Fruit fly (Drosophila melanogaster): Measurements from ENCODE around the gene CG2694.

Gene CG2694

DNA sequence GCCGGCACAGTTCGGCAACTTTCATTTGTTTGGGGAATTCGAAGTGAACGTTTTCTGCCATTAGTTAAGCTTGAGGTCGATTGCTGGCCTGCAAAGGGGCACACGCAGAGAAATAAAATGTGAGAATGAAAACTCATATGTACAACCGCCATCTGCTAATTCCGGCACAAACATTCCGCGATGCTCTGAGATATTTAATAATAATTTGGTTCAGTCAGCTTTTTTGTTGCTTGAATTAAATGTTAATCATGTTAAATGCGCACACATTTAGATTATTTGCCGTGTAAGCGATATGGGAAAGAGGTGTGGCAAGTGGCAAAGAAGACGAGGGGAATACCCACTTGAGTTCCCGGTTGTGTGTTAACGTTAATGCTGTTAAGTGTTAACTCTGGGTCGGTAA, 43.5 kb downstream of the CG2694 start:
- no peak for TF ChIP-seq Dref (GFP tag; IDR thresholded peaks at IDR 0.05)
- TF ChIP-seq CG2678 (tag; optimal IDR thresholded peaks at IDR 0.05) = peak; percentile 52
- no peak for TF ChIP-seq CG4854 (GFP tag; optimal IDR thresholded peaks at IDR 0.05)
- TF ChIP-seq slbo (GFP tag; IDR thresholded peaks at IDR 0.05) = peak; percentile 45
- TF ChIP-seq CG12071 (GFP tag; optimal IDR thresholded peaks at IDR 0.05) = no peak
- peak; percentile 2 for TF ChIP-seq tin (GFP tag; optimal IDR thresholded peaks at IDR 0.05)
- TF ChIP-seq gcm2 (GFP tag; optimal IDR thresholded peaks at IDR 0.05) = no peak
- TF ChIP-seq gt (GFP tag; IDR thresholded peaks at IDR 0.05) = no peak
- TF ChIP-seq Rfx (GFP tag; IDR thresholded peaks at IDR 0.05) = peak; percentile 40
- no peak for TF ChIP-seq ro (GFP tag; IDR thresholded peaks at IDR 0.05)
- TF ChIP-seq schlank (tag; optimal IDR thresholded peaks at IDR 0.05) = no peak
- peak; percentile 1 for TF ChIP-seq CG17802 (tag; optimal IDR thresholded peaks at IDR 0.05)
- no peak for TF ChIP-seq CG9215 (GFP tag; IDR thresholded peaks at IDR 0.05)
- TF ChIP-seq jumu (GFP tag; optimal IDR thresholded peaks at IDR 0.05) = no peak
- TF ChIP-seq E2f2 (GFP tag; IDR thresholded peaks at IDR 0.05) = no peak
- peak; percentile 14 for TF ChIP-seq oc (tag; optimal IDR thresholded peaks at IDR 0.05)
- no peak for TF ChIP-seq CG4282 (GFP tag; optimal IDR thresholded peaks at IDR 0.05)
- TF ChIP-seq CG3407 (GFP tag; optimal IDR thresholded peaks at IDR 0.05) = no peak
- no peak for TF ChIP-seq Lhr (GFP tag; optimal IDR thresholded peaks at IDR 0.05)
- no peak for TF ChIP-seq HLH54F (GFP tag; optimal IDR thresholded peaks at IDR 0.05)
- TF ChIP-seq Fer1 (GFP tag; optimal IDR thresholded peaks at IDR 0.05) = no peak
- TF ChIP-seq klu (GFP tag; IDR thresholded peaks at IDR 0.05) = no peak
- TF ChIP-seq CG11723 (GFP tag; optimal IDR thresholded peaks at IDR 0.05) = no peak
- no peak for TF ChIP-seq Opbp (GFP tag; IDR thresholded peaks at IDR 0.05; ENCODE audit: partially characterized antibody)
- no peak for TF ChIP-seq Awh (GFP tag; IDR thresholded peaks at IDR 0.05)
- peak in 1 of 2 experiments; percentile 5 for TF ChIP-seq chif (GFP tag; optimal IDR thresholded peaks at IDR 0.05)
- no peak for TF ChIP-seq CG3838 (GFP tag; optimal IDR thresholded peaks at IDR 0.05)
- TF ChIP-seq MTF-1 (GFP tag; optimal IDR thresholded peaks at IDR 0.05; ENCODE audit: borderline replicate concordance) = no peak
- TF ChIP-seq pho (GFP tag; optimal IDR thresholded peaks at IDR 0.05) = no peak
- no peak for TF ChIP-seq cwo (GFP tag; optimal IDR thresholded peaks at IDR 0.05)
- no peak for TF ChIP-seq CrebB (tag; optimal IDR thresholded peaks at IDR 0.05)
- no peak for TF ChIP-seq Hmx (GFP tag; optimal IDR thresholded peaks at IDR 0.05)
- TF ChIP-seq D (optimal IDR thresholded peaks at IDR 0.05) = no peak
- TF ChIP-seq D (GFP tag; optimal IDR thresholded peaks at IDR 0.05) = peak; percentile 5
- TF ChIP-seq CG2116 (GFP tag; optimal IDR thresholded peaks at IDR 0.05) = no peak
- no peak for TF ChIP-seq grn (GFP tag; optimal IDR thresholded peaks at IDR 0.05)
- no peak for TF ChIP-seq aop (GFP tag; IDR thresholded peaks at IDR 0.05)
- peak in 1 of 2 experiments; percentile 35 for TF ChIP-seq bsh (GFP tag; optimal IDR thresholded peaks at IDR 0.05)
- TF ChIP-seq yki (optimal IDR thresholded peaks at IDR 0.05) = no peak
- TF ChIP-seq E2f1 (GFP tag; IDR thresholded peaks at IDR 0.05) = no peak
- TF ChIP-seq ind (GFP tag; optimal IDR thresholded peaks at IDR 0.05) = peak; percentile 9
- no peak for TF ChIP-seq BtbVII (GFP tag; optimal IDR thresholded peaks at IDR 0.05)
- peak; percentile 77 for TF ChIP-seq Ets65A (GFP tag)
- TF ChIP-seq CG17612 (GFP tag; IDR thresholded peaks at IDR 0.05) = no peak
- no peak for TF ChIP-seq CG3726 (GFP tag; IDR thresholded peaks at IDR 0.05)
- no peak for TF ChIP-seq jing (GFP tag; optimal IDR thresholded peaks at IDR 0.05)
- TF ChIP-seq Bdp1 (GFP tag; optimal IDR thresholded peaks at IDR 0.05) = no peak
- TF ChIP-seq lmd (GFP tag; IDR thresholded peaks at IDR 0.05) = no peak
- no peak for TF ChIP-seq corto (GFP tag; optimal IDR thresholded peaks at IDR 0.05)
- no peak for TF ChIP-seq CG16815 (GFP tag; optimal IDR thresholded peaks at IDR 0.05)
- TF ChIP-seq ewg (GFP tag; optimal IDR thresholded peaks at IDR 0.05) = peak; percentile 5
- no peak for TF ChIP-seq wdn (GFP tag; IDR thresholded peaks at IDR 0.05)
- TF ChIP-seq pita (GFP tag; optimal IDR thresholded peaks at IDR 0.05) = no peak
